Fruit fly (Drosophila melanogaster) whole organism, adult: ENCODE data around the gene Taf9.
A peak's percentile ranks its signal among the peaks of the same experiment; 100 is the strongest.

Experiments
- CG12768 ChIP-seq: fragments of 200-800 bp; sonication (Bioruptor generic); optimal IDR thresholded peaks from 2 replicates; lab custom pipeline; 2017; ENCODE audit warnings: missing biosample characterization, missing genetic modification characterization, mild to moderate bottlenecking, moderate library complexity, missing genetic modification reagents
- CG14711 ChIP-seq: fragments of 200-800 bp; sonication (Bioruptor generic); optimal IDR thresholded peaks from 2 replicates; lab custom pipeline; 2018; ENCODE audit warnings: missing biosample characterization, mild to moderate bottlenecking, missing genetic modification characterization, moderate library complexity
- CG1620 ChIP-seq: fragments of 200-800 bp; sonication (Bioruptor generic); optimal IDR thresholded peaks from 2 replicates; lab custom pipeline; 2016; ENCODE audit warnings: missing biosample characterization, missing genetic modification characterization
- CG33017 ChIP-seq: fragments of 200-800 bp; sonication (Bioruptor generic); optimal IDR thresholded peaks from 2 replicates; lab custom pipeline; 2018; ENCODE audit warnings: missing biosample characterization, mild to moderate bottlenecking, missing genetic modification characterization, moderate library complexity
- CG7045 ChIP-seq: fragments of 200-800 bp; sonication (Bioruptor generic); optimal IDR thresholded peaks from 2 replicates; lab custom pipeline; 2017; ENCODE audit warnings: missing biosample characterization, mild to moderate bottlenecking, missing genetic modification characterization
- CG7101 ChIP-seq: fragments of 200-800 bp; sonication (Bioruptor generic); optimal IDR thresholded peaks from 2 replicates; lab custom pipeline; 2018; ENCODE audit warnings: missing biosample characterization, mild to moderate bottlenecking, missing genetic modification characterization, moderate library complexity
- Hr96 ChIP-seq: fragments of 200-800 bp; sonication (Bioruptor generic); optimal IDR thresholded peaks from 2 replicates; lab custom pipeline; 2016; ENCODE audit warnings: missing biosample characterization, missing genetic modification characterization
- Mnt ChIP-seq: fragments of 200-800 bp; sonication (Bioruptor generic); optimal IDR thresholded peaks from 2 replicates; lab custom pipeline; 2016; ENCODE audit warnings: missing biosample characterization, mild to moderate bottlenecking, missing genetic modification characterization
- bab1 ChIP-seq: fragments of 200-800 bp; sonication (Bioruptor generic); optimal IDR thresholded peaks from 3 replicates; lab custom pipeline; 2019; ENCODE audit warnings: missing biosample characterization, mild to moderate bottlenecking, missing genetic modification characterization, moderate library complexity
- cic ChIP-seq: fragments of 200-800 bp; sonication (Bioruptor generic); optimal IDR thresholded peaks from 2 replicates; lab custom pipeline; 2017; ENCODE audit warnings: missing biosample characterization, mild to moderate bottlenecking, missing genetic modification characterization, moderate library complexity
- cnc ChIP-seq, 2 experiments: fragments of >200 bp; optimal IDR thresholded peaks; 2 replicates each; lab custom pipeline; 2017
- kay ChIP-seq: fragments of 200-800 bp; sonication (Bioruptor generic); peaks from one replicate; lab custom pipeline; 2016; ENCODE audit warnings: missing biosample characterization, missing genetic modification characterization, borderline replicate concordance
- pad ChIP-seq: fragments of 200-800 bp; sonication (Bioruptor generic); optimal IDR thresholded peaks from 3 replicates; lab custom pipeline; 2017; ENCODE audit warnings: missing biosample characterization, missing genetic modification characterization, mild to moderate bottlenecking, moderate library complexity, missing genetic modification reagents
- tj ChIP-seq: fragments of 200-800 bp; sonication (Bioruptor generic); optimal IDR thresholded peaks from 3 replicates; lab custom pipeline; 2017; ENCODE audit warnings: missing biosample characterization, mild to moderate bottlenecking, missing genetic modification characterization, moderate library complexity

DNA sequence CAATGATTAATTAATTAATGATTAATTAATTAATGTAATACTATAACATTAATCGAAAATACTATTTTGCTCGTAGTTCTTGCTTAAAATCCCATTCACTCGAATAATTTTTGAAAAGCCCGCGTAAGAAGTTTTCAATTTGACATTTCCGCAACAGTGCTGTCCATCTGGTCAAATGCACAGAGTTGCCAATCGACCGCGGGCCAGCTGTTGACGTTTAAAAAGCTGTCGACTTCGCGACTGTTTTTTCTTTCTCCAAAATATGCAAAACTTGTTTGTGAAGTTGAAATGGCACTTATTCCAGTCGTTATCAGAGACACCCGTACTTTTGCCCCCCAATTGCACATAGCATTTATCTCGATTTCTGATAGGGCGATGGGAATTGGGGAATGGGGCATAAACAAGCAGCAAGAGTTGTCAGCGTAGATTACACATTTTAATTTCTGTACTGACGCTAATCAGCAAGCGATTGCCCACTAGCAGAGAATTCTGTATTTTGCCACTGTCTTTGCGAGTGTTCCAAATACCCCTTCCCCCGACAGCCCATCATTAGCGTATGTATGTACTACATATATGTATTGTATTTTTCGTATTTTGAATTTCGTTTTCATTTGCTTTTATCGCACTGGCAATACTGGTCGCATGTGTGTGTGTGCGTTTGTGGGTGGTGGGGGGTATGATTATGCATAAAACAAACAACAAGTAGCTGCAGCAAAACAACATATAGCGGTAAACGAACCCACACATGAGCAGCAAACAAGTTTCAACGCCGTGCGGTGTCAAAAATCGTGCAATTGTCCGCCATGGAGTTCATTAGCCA is 14.7 kb downstream of the Taf9 start, which contains the start of gene Srx:
- TF ChIP-seq bab1 (GFP tag; lab: Kevin White, UChicago): peak; percentile 25
- TF ChIP-seq kay (GFP tag; lab: Kevin White, UChicago): no peak
- TF ChIP-seq tj (GFP tag; lab: Kevin White, UChicago): peak; percentile 49
- TF ChIP-seq CG1620: peak; percentile 54
- TF ChIP-seq cic (GFP tag; lab: Kevin White, UChicago): peak; percentile 45
- peak; percentile 51 for TF ChIP-seq pad (GFP tag; lab: Kevin White, UChicago)
- TF ChIP-seq cnc (optimal IDR thresholded peaks at IDR 0.05; lab: Kevin White, UChicago): no peak
- peak; percentile 35 for TF ChIP-seq CG7101 (tag; lab: Kevin White, UChicago)
- peak; percentile 89 for TF ChIP-seq CG14711 (tag; lab: Kevin White, UChicago)
- no peak for TF ChIP-seq CG33017
- TF ChIP-seq CG12768: no peak
- TF ChIP-seq Hr96: no peak
- peak; percentile 59 for TF ChIP-seq Mnt (GFP tag; lab: Kevin White, UChicago)
- no peak for TF ChIP-seq CG7045
